Fruit fly (Drosophila melanogaster) whole organism: Measurements from ENCODE around the gene CG11030.

ENCODE experiments used
- CG8478 ChIP-seq: fragments of >200 bp; optimal IDR thresholded peaks from 2 replicates; lab custom pipeline; 2018; ENCODE audit warnings: inconsistent platforms
- EcR ChIP-seq, 2 experiments: fragments of >200 bp; optimal IDR thresholded peaks; 2 replicates each; lab custom pipeline; 2017; ENCODE audit warnings: missing biosample characterization in 2 of 2, missing genetic modification characterization in 2 of 2, missing genetic modification reagents in 2 of 2

DNA sequence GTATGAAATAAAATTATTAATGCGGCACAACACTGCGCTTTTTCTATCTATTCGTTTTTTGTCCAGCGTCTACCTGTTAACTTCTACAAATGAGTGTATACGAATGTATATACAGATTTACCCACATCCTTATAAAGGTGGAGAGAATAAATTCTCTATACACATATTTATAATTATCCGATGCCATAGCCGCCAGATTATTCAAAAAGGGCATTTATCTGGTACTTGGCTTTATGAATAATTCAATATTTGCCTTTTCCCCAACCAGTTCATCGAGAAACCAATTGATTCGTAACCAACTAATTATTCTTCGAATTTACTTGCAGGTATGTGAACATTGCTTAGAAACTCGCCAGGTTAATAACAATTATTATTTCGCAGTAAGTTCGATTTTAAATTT is 16.7 kb downstream of the CG11030 start, which contains the start of gene CG11147:
- no peak for TF ChIP-seq EcR (GFP tag; optimal IDR thresholded peaks at IDR 0.05; lab: Kevin White, UChicago)
- no peak for TF ChIP-seq CG8478 (lab: Kevin White, UChicago)
